Fruit fly (Drosophila melanogaster) whole organism, larva: Measurements from ENCODE around the gene Ndae1.

Source experiments
- noc ChIP-seq: fragments of 200-800 bp; sonication (Bioruptor generic); optimal IDR thresholded peaks from 3 replicates; lab custom pipeline; 2019; ENCODE audit warnings: missing biosample characterization, mild to moderate bottlenecking, missing genetic modification characterization, moderate library complexity

Gene Ndae1

dm6 chr2L:7198618-7199017, 50.5 kb downstream of the Ndae1 start:
- no peak for TF ChIP-seq noc (tag; lab: Kevin White, UChicago)

- TF ChIP-seq noc (tag; lab: Kevin White, UChicago), result peak; percentile 72
Observed at dm6 chr2L:7194351-7195037, 54.6 kb downstream of the Ndae1 start, which contains the start of gene CG4497. CG4497 (minus strand) TSS chr2L:7194588.

dm6 chr2L:7189674-7190073, 59.5 kb downstream of the Ndae1 start, which contains the start of gene CG4496:
CG4496 (minus strand) TSS chr2L:7190010.
- no peak for TF ChIP-seq noc (tag; lab: Kevin White, UChicago)

- TF ChIP-seq noc (tag; lab: Kevin White, UChicago), result peak; percentile 94
Observed at dm6 chr2L:7188530-7188996, 60.6 kb downstream of the Ndae1 start.

dm6 chr2L:7187920-7188529, 61.1 kb downstream of the Ndae1 start:
- TF ChIP-seq noc (tag; lab: Kevin White, UChicago), result no peak

dm6 chr2L:7181978-7182392, 67.2 kb downstream of the Ndae1 start, which contains the start of gene MICU1:
MICU1 (plus strand) TSS chr2L:7182234.
- TF ChIP-seq noc (tag; lab: Kevin White, UChicago), result no peak

dm6 chr2L:7179276-7179675, 69.9 kb downstream of the Ndae1 start:
- TF ChIP-seq noc (tag; lab: Kevin White, UChicago), result no peak

- no peak for TF ChIP-seq noc (tag; lab: Kevin White, UChicago)
Observed at dm6 chr2L:7175786-7176185, 73.4 kb downstream of the Ndae1 start.

- TF ChIP-seq noc (tag; lab: Kevin White, UChicago), result no peak
Observed at dm6 chr2L:7174351-7174750, 74.8 kb downstream of the Ndae1 start.
